Worm (Caenorhabditis elegans) whole organism, L1 larva: ENCODE data around the gene tbx-43.
A peak's percentile ranks its signal among the peaks of the same experiment; 100 is the strongest.

Experiments
- C34B4.2 ChIP-seq: sonication (generic microtip); optimal IDR thresholded peaks from 2 replicates; lab custom pipeline; 2017; ENCODE audit warnings: mild to moderate bottlenecking, missing genetic modification characterization, missing compliant biosample characterization
- F16B12.6 ChIP-seq: fragments of 150-350 bp; optimal IDR thresholded peaks from 2 replicates; lab custom pipeline; 2014; ENCODE audit warnings: missing biosample characterization, missing genetic modification characterization
- aha-1 ChIP-seq: fragments of 150-350 bp; optimal IDR thresholded peaks from 2 replicates; lab custom pipeline; 2014; ENCODE audit warnings: missing biosample characterization, missing genetic modification characterization
- alr-1 ChIP-seq: fragments of 200-800 bp; sonication (Bioruptor generic); optimal IDR thresholded peaks from 2 replicates; lab custom pipeline; 2018; ENCODE audit warnings: borderline replicate concordance, mild to moderate bottlenecking, missing genetic modification characterization, missing compliant biosample characterization
- aly-2 ChIP-seq: fragments of 150-350 bp; optimal IDR thresholded peaks from 2 replicates; lab custom pipeline; 2014; ENCODE audit warnings: missing biosample characterization, missing genetic modification characterization
- ama-1 ChIP-seq: fragments of 150-350 bp; optimal IDR thresholded peaks from 2 replicates; lab custom pipeline; 2014
- blmp-1 ChIP-seq: fragments of 150-350 bp; optimal IDR thresholded peaks from 2 replicates; lab custom pipeline; 2014; ENCODE audit warnings: missing biosample characterization, missing genetic modification characterization
- ceh-8 ChIP-seq: fragments of 200-800 bp; sonication (Bioruptor generic); optimal IDR thresholded peaks from 2 replicates; lab custom pipeline; 2018; ENCODE audit warnings: mild to moderate bottlenecking, missing genetic modification characterization, moderate library complexity, missing compliant biosample characterization
- ceh-82 ChIP-seq, 3 experiments: fragments of 150-350 bp in 1 of 3; sonication (generic microtip) in 2 of 3; optimal IDR thresholded peaks; 2 replicates each; lab custom pipeline; 2014 to 2017; ENCODE audit warnings: missing biosample characterization in 3 of 3, missing genetic modification characterization in 3 of 3
- ceh-88 ChIP-seq: fragments of 200-800 bp; sonication (Bioruptor generic); IDR thresholded peaks from 2 replicates; pipeline ENCODE4 v1.3.6; 2022; ENCODE audit warnings: missing genetic modification characterization, missing compliant biosample characterization
- dsc-1 ChIP-seq: sonication (generic microtip); optimal IDR thresholded peaks from 2 replicates; lab custom pipeline; 2016; ENCODE audit warnings: mild to moderate bottlenecking, missing genetic modification characterization, missing compliant biosample characterization
- efl-1 ChIP-seq, 4 experiments: fragments of 150-350 bp; optimal IDR thresholded peaks in 3 of 4; peaks in 1 of 4; 1 replicate in 1 of 4; 2 replicates in 3 of 4; lab custom pipeline; 2014; ENCODE audit warnings: missing biosample characterization in 2 of 4, missing genetic modification characterization in 2 of 4, missing genetic modification reagents in 2 of 4
- elt-3 ChIP-seq, 6 experiments: fragments of 150-350 bp in 1 of 6; sonication (generic microtip); optimal IDR thresholded peaks; 2 replicates each; lab custom pipeline; 2017 to 2018; ENCODE audit warnings: missing biosample characterization in 6 of 6, missing genetic modification characterization in 6 of 6, inconsistent platforms in 1 of 6
- ets-5 ChIP-seq: fragments of 200-800 bp; sonication (Bioruptor generic); IDR thresholded peaks from 2 replicates; pipeline ENCODE4 v1.3.6; 2022; ENCODE audit warnings: missing genetic modification characterization, missing compliant biosample characterization
- fkh-10 ChIP-seq: sonication (generic microtip); optimal IDR thresholded peaks from 2 replicates; lab custom pipeline; 2017; ENCODE audit warnings: missing biosample characterization, missing genetic modification reagents, missing genetic modification characterization
- fkh-8 ChIP-seq: sonication (generic microtip); optimal IDR thresholded peaks from 2 replicates; lab custom pipeline; 2016; ENCODE audit warnings: mild to moderate bottlenecking, missing genetic modification characterization, missing compliant biosample characterization
- grh-1 ChIP-seq: fragments of 200-800 bp; sonication (Bioruptor generic); IDR thresholded peaks from 2 replicates; pipeline ENCODE4 v1.3.6; 2022; ENCODE audit warnings: missing genetic modification reagents, missing genetic modification characterization, missing compliant biosample characterization
- hpl-2 ChIP-seq: fragments of 150-350 bp; optimal IDR thresholded peaks from 2 replicates; lab custom pipeline; 2014; ENCODE audit warnings: missing biosample characterization, missing genetic modification reagents, missing genetic modification characterization
- irx-1 ChIP-seq: sonication (generic microtip); optimal IDR thresholded peaks from 2 replicates; lab custom pipeline; 2016; ENCODE audit warnings: missing genetic modification characterization, missing compliant biosample characterization
- isw-1 ChIP-seq: fragments of 200-800 bp; sonication (Bioruptor generic); IDR thresholded peaks from 2 replicates; pipeline ENCODE4 v1.3.6; 2022; ENCODE audit warnings: missing genetic modification characterization, missing compliant biosample characterization
- lin-14 ChIP-seq: fragments of 200-800 bp; sonication (Bioruptor generic); optimal IDR thresholded peaks from 2 replicates; lab custom pipeline; 2018; ENCODE audit warnings: mild to moderate bottlenecking, missing genetic modification characterization, moderate library complexity, missing compliant biosample characterization
- lin-15B ChIP-seq: fragments of 150-350 bp; sonication (generic microtip); optimal IDR thresholded peaks from 3 replicates; lab custom pipeline; 2014; ENCODE audit warnings: missing biosample characterization, missing genetic modification characterization
- lin-35 ChIP-seq, 2 experiments: fragments of 150-350 bp; optimal IDR thresholded peaks; 2 replicates each; lab custom pipeline; 2014; ENCODE audit warnings: missing biosample characterization in 2 of 2, missing genetic modification characterization in 2 of 2, missing genetic modification reagents in 2 of 2
- lsy-2 ChIP-seq, 2 experiments: fragments of 150-350 bp; optimal IDR thresholded peaks; 2 replicates each; lab custom pipeline; 2014; ENCODE audit warnings: missing biosample characterization in 2 of 2, missing genetic modification characterization in 2 of 2
- mab-9 ChIP-seq: fragments of 200-800 bp; sonication (Bioruptor generic); IDR thresholded peaks from 2 replicates; pipeline ENCODE4 v1.3.6; 2022; ENCODE audit warnings: missing genetic modification reagents, missing genetic modification characterization, missing compliant biosample characterization
- mef-2 ChIP-seq: fragments of 150-350 bp; optimal IDR thresholded peaks from 2 replicates; lab custom pipeline; 2014; ENCODE audit warnings: missing biosample characterization, missing genetic modification characterization
- nhr-19 ChIP-seq: fragments of 200-800 bp; sonication (Bioruptor generic); conservative IDR thresholded peaks from 2 replicates; pipeline ENCODE4 v1.3.6; 2022; ENCODE audit warnings: missing genetic modification characterization, missing compliant biosample characterization
- nhr-20 ChIP-seq: sonication (generic microtip); optimal IDR thresholded peaks from 2 replicates; lab custom pipeline; 2016; ENCODE audit warnings: mild to moderate bottlenecking, missing genetic modification characterization, missing compliant biosample characterization
- nhr-237 ChIP-seq: fragments of 150-350 bp; optimal IDR thresholded peaks from 2 replicates; lab custom pipeline; 2014; ENCODE audit warnings: missing biosample characterization, missing genetic modification characterization
- nhr-28 ChIP-seq: fragments of 150-350 bp; optimal IDR thresholded peaks from 2 replicates; lab custom pipeline; 2014; ENCODE audit warnings: missing biosample characterization, missing genetic modification characterization
- nhr-47 ChIP-seq: sonication (generic microtip); optimal IDR thresholded peaks from 2 replicates; lab custom pipeline; 2016; ENCODE audit warnings: mild to moderate bottlenecking, missing genetic modification characterization, moderate library complexity, missing compliant biosample characterization
- nhr-71 ChIP-seq: sonication (generic microtip); optimal IDR thresholded peaks from 2 replicates; lab custom pipeline; 2016; ENCODE audit warnings: mild to moderate bottlenecking, missing genetic modification characterization, moderate library complexity, missing compliant biosample characterization
- nhr-77 ChIP-seq: fragments of 150-350 bp; optimal IDR thresholded peaks from 2 replicates; lab custom pipeline; 2014; ENCODE audit warnings: missing biosample characterization, missing genetic modification characterization
- nhr-85 ChIP-seq: sonication (generic microtip); peaks from one replicate; lab custom pipeline; 2016; ENCODE audit warnings: missing genetic modification characterization, inconsistent platforms, missing compliant biosample characterization
- nhr-90 ChIP-seq: sonication (generic microtip); optimal IDR thresholded peaks from 2 replicates; lab custom pipeline; 2016; ENCODE audit warnings: mild to moderate bottlenecking, missing genetic modification characterization, missing compliant biosample characterization; ENCODE audit not compliant: poor library complexity
- pag-3 ChIP-seq: sonication (generic microtip); optimal IDR thresholded peaks from 2 replicates; lab custom pipeline; 2017; ENCODE audit warnings: missing genetic modification characterization, mild to moderate bottlenecking, missing compliant biosample characterization, antibody characterized with exemption, borderline replicate concordance; ENCODE audit not compliant: insufficient read depth
- rnt-1 ChIP-seq: sonication (generic microtip); optimal IDR thresholded peaks from 2 replicates; lab custom pipeline; 2016; ENCODE audit warnings: mild to moderate bottlenecking, missing genetic modification characterization, moderate library complexity, missing compliant biosample characterization
- snpc-4 ChIP-seq: fragments of 150-350 bp; optimal IDR thresholded peaks from 2 replicates; lab custom pipeline; 2014; ENCODE audit warnings: missing biosample characterization, missing genetic modification characterization
- sox-4 ChIP-seq: sonication (generic microtip); optimal IDR thresholded peaks from 2 replicates; lab custom pipeline; 2016; ENCODE audit warnings: missing genetic modification characterization, missing compliant biosample characterization
- swsn-7 ChIP-seq: sonication (generic microtip); optimal IDR thresholded peaks from 2 replicates; lab custom pipeline; 2016; ENCODE audit warnings: missing genetic modification characterization, missing compliant biosample characterization
- tbx-2 ChIP-seq: sonication (generic microtip); optimal IDR thresholded peaks from 2 replicates; lab custom pipeline; 2016; ENCODE audit warnings: missing genetic modification characterization, missing compliant biosample characterization
- tlp-1 ChIP-seq: fragments of 150-350 bp; optimal IDR thresholded peaks from 2 replicates; lab custom pipeline; 2014; ENCODE audit warnings: missing biosample characterization, missing genetic modification characterization
- unc-30 ChIP-seq: sonication (generic microtip); optimal IDR thresholded peaks from 2 replicates; lab custom pipeline; 2017; ENCODE audit warnings: missing biosample characterization, missing genetic modification characterization
- unc-98 ChIP-seq: fragments of 200-800 bp; sonication (Bioruptor generic); IDR thresholded peaks from 2 replicates; pipeline ENCODE4 v1.3.6; 2022; ENCODE audit warnings: missing genetic modification characterization, missing compliant biosample characterization
- zip-4 ChIP-seq: fragments of 200-800 bp; sonication (Bioruptor generic); optimal IDR thresholded peaks from 2 replicates; lab custom pipeline; 2018; ENCODE audit warnings: mild to moderate bottlenecking, missing genetic modification characterization, moderate library complexity, missing compliant biosample characterization
- ztf-11 ChIP-seq, 2 experiments: sonication (generic microtip); optimal IDR thresholded peaks; 2 replicates each; lab custom pipeline; 2016 to 2017; ENCODE audit warnings: missing genetic modification characterization in 2 of 2, missing biosample characterization in 1 of 2, missing compliant biosample characterization in 1 of 2
- ztf-4 ChIP-seq: fragments of 150-350 bp; optimal IDR thresholded peaks from 2 replicates; lab custom pipeline; 2014; ENCODE audit warnings: missing biosample characterization, missing genetic modification characterization

Gene tbx-43

ce11 chrIII:1785776-1786175 is 15.9 kb upstream of the tbx-43 start (continued):
- TF ChIP-seq efl-1 (optimal IDR thresholded peaks at IDR 0.05; lab: Kevin White, UChicago) (peak; percentile 42 to 57), efl-1 (GFP tag; optimal IDR thresholded peaks at IDR 0.05 in 1 of 2; lab: Kevin White, UChicago) (peak in 1 of 2 experiments; percentile 5), swsn-7 (tag; lab: Kevin White, UChicago) (peak; percentile 51), mab-9 (GFP tag; lab: Robert Waterston, UW) (no peak), lin-15B (tag; lab: Kevin White, UChicago) (peak; percentile 11), ets-5 (GFP tag; lab: Robert Waterston, UW) (no peak), fkh-8 (tag; lab: Kevin White, UChicago) (peak; percentile 82), tlp-1 (tag; lab: Kevin White, UChicago) (no peak), unc-98 (GFP tag; lab: Robert Waterston, UW) (no peak), elt-3 (tag; optimal IDR thresholded peaks at IDR 0.05; lab: Kevin White, UChicago) (no peak), nhr-71 (peak; percentile 55), alr-1 (tag; lab: Kevin White, UChicago) (no peak), nhr-47 (tag; lab: Kevin White, UChicago) (peak; percentile 66), nhr-85 (tag; lab: Kevin White, UChicago) (peak; percentile 2), fkh-10 (peak; percentile 53), lin-14 (GFP tag; lab: Kevin White, UChicago) (peak; percentile 86), ama-1 (lab: Kevin White, UChicago) (no peak), nhr-28 (tag; lab: Kevin White, UChicago) (no peak), hpl-2 (GFP tag; lab: Kevin White, UChicago) (no peak), snpc-4 (tag; lab: Kevin White, UChicago) (no peak), zip-4 (no peak), sox-4 (tag; lab: Kevin White, UChicago) (no peak), pag-3 (tag; lab: Kevin White, UChicago) (no peak), unc-30 (no peak), mef-2 (tag; lab: Kevin White, UChicago) (no peak)

ce11 chrIII:1777969-1778368 is 8.1 kb upstream of the tbx-43 start, which contains the start of gene Y39A3CL.4:
Gene Y39A3CL.4, minus strand, starts transcription at chrIII:1778069.
- TF ChIP-seq nhr-237 (no peak), fkh-10 (no peak), aly-2 (no peak), dsc-1 (tag; lab: Kevin White, UChicago) (no peak), efl-1 (optimal IDR thresholded peaks at IDR 0.05; lab: Kevin White, UChicago) (no peak), efl-1 (GFP tag; optimal IDR thresholded peaks at IDR 0.05 in 1 of 2; lab: Kevin White, UChicago) (no peak), nhr-19 (GFP tag; lab: Robert Waterston, UW) (no peak), lin-14 (GFP tag; lab: Kevin White, UChicago) (no peak), aha-1 (tag; lab: Kevin White, UChicago) (no peak), grh-1 (no peak), tlp-1 (tag; lab: Kevin White, UChicago) (no peak), ztf-4 (tag; lab: Kevin White, UChicago) (no peak), nhr-71 (no peak), ceh-8 (GFP tag; lab: Kevin White, UChicago) (no peak)

ce11 chrIII:1777468-1777867 is 7.6 kb upstream of the tbx-43 start, which contains the start of gene Y39A3CL.3:
Gene Y39A3CL.3, plus strand, starts transcription at chrIII:1777802.
- no peak for TF ChIP-seq unc-30
- TF ChIP-seq snpc-4 (tag; lab: Kevin White, UChicago) = no peak
- TF ChIP-seq ztf-11 (tag; optimal IDR thresholded peaks at IDR 0.05; lab: Kevin White, UChicago) = no peak
- TF ChIP-seq tbx-2 = peak; percentile 9
- TF ChIP-seq mab-9 (GFP tag; lab: Robert Waterston, UW) = no peak
- TF ChIP-seq C34B4.2 (tag; lab: Kevin White, UChicago) = no peak
- peak; percentile 40 to 51 for TF ChIP-seq lin-35 (GFP tag; optimal IDR thresholded peaks at IDR 0.05; lab: Kevin White, UChicago)
- no peak for TF ChIP-seq ceh-88
- no peak for TF ChIP-seq nhr-71
- TF ChIP-seq ceh-82 (tag; optimal IDR thresholded peaks at IDR 0.05; lab: Kevin White, UChicago) = peak in 2 of 3 experiments; percentile 28 to 59
- TF ChIP-seq isw-1 (GFP tag; lab: Robert Waterston, UW) = no peak; the same call in 1 of the 2 replicates
- TF ChIP-seq lsy-2 (tag; optimal IDR thresholded peaks at IDR 0.05; lab: Kevin White, UChicago) = peak; percentile 95 to 98
- TF ChIP-seq sox-4 (tag; lab: Kevin White, UChicago) = no peak
- no peak for TF ChIP-seq lin-15B (tag; lab: Kevin White, UChicago)
- no peak for TF ChIP-seq nhr-20 (tag; lab: Kevin White, UChicago)
- no peak for TF ChIP-seq nhr-77 (tag; lab: Kevin White, UChicago)
- TF ChIP-seq nhr-90 (tag; lab: Kevin White, UChicago) = no peak
- peak; percentile 29 for TF ChIP-seq rnt-1 (tag; lab: Kevin White, UChicago)
- TF ChIP-seq blmp-1 = peak; percentile 3
- no peak for TF ChIP-seq alr-1 (tag; lab: Kevin White, UChicago)
- TF ChIP-seq aly-2 = no peak
- no peak for TF ChIP-seq nhr-85 (tag; lab: Kevin White, UChicago)
- no peak for TF ChIP-seq ets-5 (GFP tag; lab: Robert Waterston, UW)
- no peak for TF ChIP-seq swsn-7 (tag; lab: Kevin White, UChicago)
- TF ChIP-seq irx-1 (tag; lab: Kevin White, UChicago) = no peak
- TF ChIP-seq pag-3 (tag; lab: Kevin White, UChicago) = no peak
- TF ChIP-seq F16B12.6 (tag; lab: Kevin White, UChicago) = peak; percentile 86
